Worm (Caenorhabditis elegans) whole organism, mixed stage, embryonic: ENCODE results near the gene smcl-1.

Experiments used
- M03D4.4 ChIP-seq: sonication (generic microtip); optimal IDR thresholded peaks from 2 replicates; lab custom pipeline; 2017; ENCODE audit warnings: mild to moderate bottlenecking, missing genetic modification characterization, missing compliant biosample characterization
- bed-3 ChIP-seq: fragments of 200-800 bp; sonication (Bioruptor generic); optimal IDR thresholded peaks from 3 replicates; lab custom pipeline; 2018; ENCODE audit warnings: mild to moderate bottlenecking, missing genetic modification characterization, moderate library complexity, missing compliant biosample characterization
- blmp-1 ChIP-seq: fragments of 150-350 bp; optimal IDR thresholded peaks from 2 replicates; lab custom pipeline; 2014; ENCODE audit warnings: missing biosample characterization, missing genetic modification characterization
- ceh-39 ChIP-seq: fragments of 150-350 bp; optimal IDR thresholded peaks from 2 replicates; lab custom pipeline; 2014; ENCODE audit warnings: missing biosample characterization, missing genetic modification characterization
- ceh-83 ChIP-seq: fragments of 200-800 bp; sonication (Bioruptor generic); optimal IDR thresholded peaks from 2 replicates; lab custom pipeline; 2018; ENCODE audit warnings: mild to moderate bottlenecking, missing genetic modification characterization, missing compliant biosample characterization
- ces-1 ChIP-seq: fragments of 150-350 bp; optimal IDR thresholded peaks from 2 replicates; lab custom pipeline; 2014; ENCODE audit warnings: missing biosample characterization, missing genetic modification reagents, missing genetic modification characterization
- cnd-1 ChIP-seq: fragments of 200-800 bp; sonication (Bioruptor generic); optimal IDR thresholded peaks from 2 replicates; lab custom pipeline; 2018; ENCODE audit warnings: mild to moderate bottlenecking, missing genetic modification characterization, missing compliant biosample characterization
- drap-1 ChIP-seq: fragments of 200-800 bp; sonication (Bioruptor generic); optimal IDR thresholded peaks from 3 replicates; lab custom pipeline; 2018; ENCODE audit warnings: mild to moderate bottlenecking, missing genetic modification characterization, missing compliant biosample characterization
- elt-3 ChIP-seq: fragments of 150-350 bp; optimal IDR thresholded peaks from 2 replicates; lab custom pipeline; 2014; ENCODE audit warnings: missing biosample characterization, missing genetic modification characterization
- flh-1 ChIP-seq: fragments of 200-800 bp; sonication (Bioruptor generic); optimal IDR thresholded peaks from 2 replicates; lab custom pipeline; 2018; ENCODE audit warnings: mild to moderate bottlenecking, missing genetic modification characterization, moderate library complexity, missing compliant biosample characterization
- hlh-1 ChIP-seq: fragments of 150-350 bp; optimal IDR thresholded peaks from 2 replicates; lab custom pipeline; 2014; ENCODE audit warnings: missing biosample characterization, missing genetic modification reagents, missing genetic modification characterization
- lin-13 ChIP-seq: fragments of 150-350 bp; optimal IDR thresholded peaks from 2 replicates; lab custom pipeline; 2014; ENCODE audit warnings: missing biosample characterization, missing genetic modification characterization
- lin-32 ChIP-seq: fragments of 200-800 bp; sonication (Bioruptor generic); optimal IDR thresholded peaks from 2 replicates; lab custom pipeline; 2018; ENCODE audit warnings: mild to moderate bottlenecking, missing genetic modification characterization, missing compliant biosample characterization
- mab-5 ChIP-seq: fragments of 150-350 bp; optimal IDR thresholded peaks from 2 replicates; lab custom pipeline; 2014; ENCODE audit warnings: missing biosample characterization, missing genetic modification characterization
- mep-1 ChIP-seq: fragments of 150-350 bp; optimal IDR thresholded peaks from 2 replicates; lab custom pipeline; 2017; ENCODE audit warnings: missing biosample characterization, missing genetic modification reagents, missing genetic modification characterization, inconsistent platforms
- nhr-12 ChIP-seq: fragments of 150-350 bp; optimal IDR thresholded peaks from 2 replicates; lab custom pipeline; 2014; ENCODE audit warnings: missing biosample characterization, missing genetic modification characterization
- nhr-2 ChIP-seq: fragments of 150-350 bp; optimal IDR thresholded peaks from 2 replicates; lab custom pipeline; 2014; ENCODE audit warnings: missing biosample characterization, missing genetic modification characterization
- nhr-28 ChIP-seq: fragments of 150-350 bp; optimal IDR thresholded peaks from 2 replicates; lab custom pipeline; 2014; ENCODE audit warnings: missing biosample characterization, missing genetic modification characterization
- nhr-76 ChIP-seq: sonication (generic microtip); optimal IDR thresholded peaks from 2 replicates; lab custom pipeline; 2017; ENCODE audit warnings: missing biosample characterization, missing genetic modification characterization
- pha-4 ChIP-seq: fragments of 150-350 bp; optimal IDR thresholded peaks from 2 replicates; lab custom pipeline; 2018; ENCODE audit warnings: missing biosample characterization, missing genetic modification reagents, missing genetic modification characterization
- sem-2 ChIP-seq: fragments of 200-800 bp; sonication (Bioruptor generic); optimal IDR thresholded peaks from 2 replicates; lab custom pipeline; 2018; ENCODE audit warnings: mild to moderate bottlenecking, missing genetic modification characterization, missing compliant biosample characterization
- snpc-4 ChIP-seq: fragments of 150-350 bp; optimal IDR thresholded peaks from 2 replicates; lab custom pipeline; 2014; ENCODE audit warnings: missing biosample characterization, missing genetic modification characterization
- sptf-1 ChIP-seq: sonication (generic microtip); optimal IDR thresholded peaks from 2 replicates; lab custom pipeline; 2017; ENCODE audit warnings: mild to moderate bottlenecking, missing genetic modification characterization, moderate library complexity, missing compliant biosample characterization
- tbx-8 ChIP-seq: fragments of 200-800 bp; sonication (Bioruptor generic); optimal IDR thresholded peaks from 2 replicates; lab custom pipeline; 2018; ENCODE audit warnings: mild to moderate bottlenecking, missing genetic modification characterization, moderate library complexity, missing compliant biosample characterization
- unc-120 ChIP-seq: sonication (generic microtip); optimal IDR thresholded peaks from 2 replicates; lab custom pipeline; 2017; ENCODE audit warnings: missing genetic modification characterization, missing compliant biosample characterization; ENCODE audit not compliant: poor library complexity, severe bottlenecking
- unc-39 ChIP-seq: fragments of 150-350 bp; optimal IDR thresholded peaks from 2 replicates; lab custom pipeline; 2014; ENCODE audit warnings: missing biosample characterization, missing genetic modification characterization
- unc-62 ChIP-seq: fragments of 150-350 bp; optimal IDR thresholded peaks from 2 replicates; lab custom pipeline; 2014; ENCODE audit warnings: missing biosample characterization, missing genetic modification reagents, missing genetic modification characterization
- ztf-11 ChIP-seq: fragments of 150-350 bp; optimal IDR thresholded peaks from 2 replicates; lab custom pipeline; 2014; ENCODE audit warnings: missing biosample characterization, missing genetic modification characterization

smcl-1 gene

DNA sequence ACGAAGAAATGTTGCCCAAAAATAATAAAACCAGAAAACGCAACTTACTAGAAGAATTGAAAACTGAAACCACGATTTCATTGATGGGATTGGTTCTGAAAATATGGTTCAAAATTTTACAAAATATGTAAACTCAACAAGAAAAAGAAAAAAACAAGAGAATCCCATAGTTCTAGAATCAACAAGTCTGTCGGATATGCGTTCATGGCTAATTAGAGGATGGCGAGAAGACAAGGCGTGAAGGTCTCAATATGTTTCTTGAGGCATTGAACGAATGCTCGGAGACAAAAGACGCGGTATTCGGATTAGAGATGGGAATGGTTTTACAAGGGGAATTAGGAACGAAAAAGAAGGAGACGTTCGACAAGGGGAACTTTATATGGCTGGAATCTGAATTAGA lies 42.5 kb upstream of the smcl-1 start, which contains the start of gene cutl-11:
TSS of gene cutl-11 (minus strand) at position 101 of the 400 bp plus-strand sequence.
- TF ChIP-seq cnd-1 (tag; lab: Kevin White, UChicago): no peak
- TF ChIP-seq drap-1: no peak
- no peak for TF ChIP-seq blmp-1 (tag; lab: Kevin White, UChicago)
- TF ChIP-seq snpc-4 (tag; lab: Kevin White, UChicago): no peak
- TF ChIP-seq, all 35 proteins: peak for 0

DNA sequence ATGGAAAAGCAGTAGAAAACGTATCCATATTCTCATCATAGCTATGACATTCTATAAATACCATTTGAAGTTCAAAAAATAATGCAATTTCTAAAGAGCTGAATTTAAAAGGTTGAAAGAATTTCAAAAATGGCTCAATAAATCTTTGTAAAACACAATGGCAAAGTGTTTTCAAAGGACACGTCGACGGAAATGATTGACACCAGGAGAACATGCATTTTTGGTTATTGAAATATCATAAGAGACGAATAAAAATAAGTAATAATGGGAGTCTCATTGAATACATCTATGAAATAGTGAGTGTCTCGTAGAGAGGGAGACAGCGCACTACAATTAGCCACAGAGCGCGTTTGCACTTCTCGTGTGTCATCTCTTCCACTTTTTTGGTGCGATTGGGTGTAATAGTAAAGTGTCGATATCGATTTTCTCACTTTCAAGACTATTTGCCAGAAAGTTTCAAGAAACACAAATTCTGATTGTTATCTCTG lies 36.7 kb upstream of the smcl-1 start, which contains the start of gene T04F8.2:
TSS of gene T04F8.2 (minus strand) at position 51 of the 488 bp plus-strand sequence.
- no peak for TF ChIP-seq mab-5 (tag; lab: Kevin White, UChicago)
- peak; percentile 47 for TF ChIP-seq lin-13 (tag; lab: Kevin White, UChicago)
- TF ChIP-seq pha-4 (tag; lab: Kevin White, UChicago): peak; percentile 63
- TF ChIP-seq sptf-1 (tag; lab: Kevin White, UChicago): peak; percentile 24
- peak; percentile 78 for TF ChIP-seq unc-120
- peak; percentile 28 for TF ChIP-seq hlh-1 (tag; lab: Kevin White, UChicago)
- TF ChIP-seq unc-39 (tag; lab: Kevin White, UChicago): no peak
- peak; percentile 60 for TF ChIP-seq ceh-39 (tag; lab: Kevin White, UChicago)
- TF ChIP-seq snpc-4 (tag; lab: Kevin White, UChicago): no peak
- TF ChIP-seq nhr-28 (tag; lab: Kevin White, UChicago): peak; percentile 56
- TF ChIP-seq mep-1: peak; percentile 64
- TF ChIP-seq ceh-83 (GFP tag; lab: Kevin White, UChicago): peak; percentile 22
- peak; percentile 8 for TF ChIP-seq unc-62 (GFP tag; lab: Kevin White, UChicago)
- TF ChIP-seq ces-1 (GFP tag; lab: Kevin White, UChicago): peak; percentile 53

ce11 chrX:11658331-11658730 lies 34.9 kb upstream of the smcl-1 start, which contains the start of gene T04F8.3:
Gene T04F8.3 (plus strand): TSS chrX:11658631.
- TF ChIP-seq ceh-39 (tag; lab: Kevin White, UChicago) (no peak), ztf-11 (tag; lab: Kevin White, UChicago) (no peak), unc-39 (tag; lab: Kevin White, UChicago) (no peak), tbx-8 (no peak), elt-3 (tag; lab: Kevin White, UChicago) (no peak), nhr-28 (tag; lab: Kevin White, UChicago) (no peak)

DNA sequence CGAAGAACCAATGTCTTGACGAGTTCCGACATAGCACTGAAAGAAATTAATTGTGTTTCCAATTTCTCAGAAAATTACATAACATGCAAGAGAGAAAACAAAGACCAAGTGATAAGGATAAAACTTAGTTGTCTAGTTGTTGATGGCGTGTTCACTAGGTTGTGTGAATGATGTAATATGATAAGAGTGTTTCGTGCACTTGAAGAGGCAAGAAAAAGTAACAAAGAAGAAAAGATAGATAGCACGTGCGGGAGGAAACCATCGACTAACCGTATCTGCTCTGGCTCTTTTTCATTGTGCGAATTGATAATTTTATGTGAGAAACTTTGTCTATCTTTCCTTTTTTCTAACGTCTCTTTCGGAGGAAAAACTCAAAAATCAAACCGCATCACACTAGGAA lies 31.6 kb upstream of the smcl-1 start, which contains the start of gene sfxn-1.5:
TSS of gene sfxn-1.5 (minus strand) at position 36 of the 400 bp plus-strand sequence.
- TF ChIP-seq unc-39 (tag; lab: Kevin White, UChicago) (no peak), pha-4 (tag; lab: Kevin White, UChicago) (no peak), drap-1 (no peak), blmp-1 (tag; lab: Kevin White, UChicago) (no peak), nhr-12 (tag; lab: Kevin White, UChicago) (no peak), hlh-1 (tag; lab: Kevin White, UChicago) (no peak), ceh-39 (tag; lab: Kevin White, UChicago) (no peak), nhr-28 (tag; lab: Kevin White, UChicago) (no peak)
- TF ChIP-seq, all 35 proteins: peak for 0

ce11 chrX:11662069-11662468 lies 31.2 kb upstream of the smcl-1 start:
- TF ChIP-seq sem-2 (GFP tag; lab: Kevin White, UChicago) (no peak), lin-13 (tag; lab: Kevin White, UChicago) (no peak), nhr-12 (tag; lab: Kevin White, UChicago) (no peak), flh-1 (GFP tag; lab: Kevin White, UChicago) (no peak), nhr-28 (tag; lab: Kevin White, UChicago) (no peak), sptf-1 (tag; lab: Kevin White, UChicago) (no peak), bed-3 (GFP tag; lab: Kevin White, UChicago) (no peak), ces-1 (GFP tag; lab: Kevin White, UChicago) (no peak), nhr-76 (tag; lab: Kevin White, UChicago) (no peak), M03D4.4 (tag; lab: Kevin White, UChicago) (no peak), unc-120 (no peak), pha-4 (tag; lab: Kevin White, UChicago) (no peak), unc-62 (GFP tag; lab: Kevin White, UChicago) (no peak)

ce11 chrX:11662557-11662956 lies 30.7 kb upstream of the smcl-1 start:
- TF ChIP-seq elt-3 (tag; lab: Kevin White, UChicago) (no peak), nhr-28 (tag; lab: Kevin White, UChicago) (no peak), lin-32 (GFP tag; lab: Kevin White, UChicago) (peak; percentile 22), ceh-39 (tag; lab: Kevin White, UChicago) (peak; percentile 46), sem-2 (GFP tag; lab: Kevin White, UChicago) (no peak), lin-13 (tag; lab: Kevin White, UChicago) (peak; percentile 72), cnd-1 (tag; lab: Kevin White, UChicago) (peak; percentile 55), nhr-2 (tag; lab: Kevin White, UChicago) (no peak), sptf-1 (tag; lab: Kevin White, UChicago) (no peak), M03D4.4 (tag; lab: Kevin White, UChicago) (peak; percentile 60), drap-1 (peak; percentile 7), mep-1 (peak; percentile 70)
